Fruit fly (Drosophila melanogaster) whole organism, embryonic: Measurements from ENCODE around the gene sdt.
A peak's percentile ranks its signal among the peaks of the same experiment; 100 is the strongest.

Experiments
- Awh ChIP-seq: fragments of 200-800 bp; sonication (Bioruptor generic); IDR thresholded peaks from 2 replicates; pipeline ENCODE4, ENCODE4 v1.3.6; 2022; ENCODE audit warnings: missing biosample characterization, missing genetic modification characterization
- Blimp-1 ChIP-seq: fragments of 200-800 bp; sonication (Bioruptor generic); optimal IDR thresholded peaks from 3 replicates; lab custom pipeline; 2018; ENCODE audit warnings: missing biosample characterization, missing genetic modification characterization, mild to moderate bottlenecking, moderate library complexity, missing genetic modification reagents
- CG10321 ChIP-seq: fragments of 200-800 bp; sonication (Bioruptor generic); IDR thresholded peaks from 2 replicates; pipeline ENCODE4 v1.3.6; 2022; ENCODE audit warnings: missing biosample characterization, missing genetic modification characterization
- CG11093 ChIP-seq: fragments of 200-800 bp; sonication (Bioruptor generic); IDR thresholded peaks from 3 replicates; pipeline ENCODE4 v1.3.6; 2022; ENCODE audit warnings: missing biosample characterization, missing genetic modification characterization
- CG13123 ChIP-seq: fragments of 200-800 bp; sonication (Bioruptor generic); optimal IDR thresholded peaks from 2 replicates; lab custom pipeline; 2016; ENCODE audit warnings: missing biosample characterization, missing genetic modification characterization
- CG13287 ChIP-seq: fragments of 200-800 bp; sonication (Bioruptor generic); IDR thresholded peaks from 2 replicates; pipeline ENCODE4 v1.3.6; 2022; ENCODE audit warnings: missing biosample characterization, missing genetic modification characterization; ENCODE audit not compliant: partially characterized antibody
- CG13894 ChIP-seq: fragments of 200-800 bp; sonication (Bioruptor generic); optimal IDR thresholded peaks from 3 replicates; lab custom pipeline; 2018; ENCODE audit warnings: missing biosample characterization, mild to moderate bottlenecking, missing genetic modification characterization, moderate library complexity
- CG14014 ChIP-seq: fragments of 200-800 bp; sonication (Bioruptor generic); IDR thresholded peaks from 2 replicates; pipeline ENCODE4 v1.3.6; 2022; ENCODE audit warnings: missing biosample characterization, missing genetic modification characterization
- CG15073 ChIP-seq: fragments of 200-800 bp; sonication (Bioruptor generic); optimal IDR thresholded peaks from 2 replicates; lab custom pipeline; 2016; ENCODE audit warnings: missing biosample characterization, missing genetic modification characterization
- CG17328 ChIP-seq: fragments of 200-800 bp; sonication (Bioruptor generic); IDR thresholded peaks from 2 replicates; pipeline ENCODE4 v1.3.6; 2022; ENCODE audit warnings: missing biosample characterization, missing genetic modification characterization
- CG17568 ChIP-seq: fragments of 200-800 bp; sonication (Bioruptor generic); optimal IDR thresholded peaks from 2 replicates; lab custom pipeline; 2018; ENCODE audit warnings: missing biosample characterization, mild to moderate bottlenecking, missing genetic modification characterization, moderate library complexity
- CG18764 ChIP-seq: fragments of 200-800 bp; sonication (Bioruptor generic); optimal IDR thresholded peaks from 3 replicates; lab custom pipeline; 2016; ENCODE audit warnings: missing biosample characterization, missing genetic modification characterization
- CG32772 ChIP-seq: fragments of 200-800 bp; sonication (Bioruptor generic); IDR thresholded peaks from 2 replicates; pipeline ENCODE4 v1.3.6; 2022; ENCODE audit warnings: missing biosample characterization, missing genetic modification characterization
- CG34422 ChIP-seq: fragments of 200-800 bp; sonication (Bioruptor generic); IDR thresholded peaks from 3 replicates; pipeline ENCODE4 v1.3.6; 2022; ENCODE audit warnings: missing biosample characterization, missing genetic modification characterization
- CG5180 ChIP-seq: fragments of 200-800 bp; sonication (Bioruptor generic); optimal IDR thresholded peaks from 3 replicates; lab custom pipeline; 2017; ENCODE audit warnings: missing biosample characterization, missing genetic modification characterization, mild to moderate bottlenecking, moderate library complexity, missing genetic modification reagents
- CG6272 ChIP-seq: fragments of 200-800 bp; sonication (Bioruptor generic); IDR thresholded peaks from 2 replicates; pipeline ENCODE4 v1.3.6; 2022; ENCODE audit warnings: missing biosample characterization, missing genetic modification characterization
- CG7987 ChIP-seq: fragments of 200-800 bp; sonication (Bioruptor generic); optimal IDR thresholded peaks from 2 replicates; lab custom pipeline; 2018; ENCODE audit warnings: missing biosample characterization, mild to moderate bottlenecking, missing genetic modification characterization, moderate library complexity
- CG8765 ChIP-seq: fragments of 200-800 bp; sonication (Bioruptor generic); IDR thresholded peaks from 2 replicates; pipeline ENCODE4 v1.3.6; 2022; ENCODE audit warnings: missing biosample characterization, missing genetic modification characterization
- Dbx ChIP-seq: fragments of 200-800 bp; sonication (Bioruptor generic); IDR thresholded peaks from 3 replicates; pipeline ENCODE4 v1.3.6; 2022; ENCODE audit warnings: missing biosample characterization, missing genetic modification characterization
- Deaf1 ChIP-seq: fragments of 200-800 bp; optimal IDR thresholded peaks from 3 replicates; lab custom pipeline; 2019; ENCODE audit warnings: missing biosample characterization, mild to moderate bottlenecking, missing genetic modification characterization, moderate library complexity
- Dip3 ChIP-seq: fragments of 200-800 bp; sonication (Bioruptor generic); optimal IDR thresholded peaks from 3 replicates; lab custom pipeline; 2016; ENCODE audit warnings: missing biosample characterization, missing genetic modification characterization
- Eip74EF ChIP-seq, 2 experiments: fragments of 200-800 bp in 1 of 2; fragments of >200 bp in 1 of 2; sonication (Bioruptor generic) in 1 of 2; optimal IDR thresholded peaks; 2 replicates each; lab custom pipeline; 2017 to 2019; ENCODE audit warnings: missing biosample characterization in 2 of 2, missing genetic modification characterization in 2 of 2, mild to moderate bottlenecking in 1 of 2, moderate library complexity in 1 of 2
- Ets65A ChIP-seq: fragments of 200-800 bp; sonication (Bioruptor generic); peaks from one replicate; lab custom pipeline; 2016; ENCODE audit warnings: missing biosample characterization, missing genetic modification characterization
- Ets97D ChIP-seq: fragments of 200-800 bp; sonication (Bioruptor generic); optimal IDR thresholded peaks from 3 replicates; lab custom pipeline; 2016; ENCODE audit warnings: missing biosample characterization, missing genetic modification characterization
- Fer1 ChIP-seq: fragments of 200-800 bp; sonication (Bioruptor generic); optimal IDR thresholded peaks from 2 replicates; lab custom pipeline; 2017; ENCODE audit warnings: missing biosample characterization, mild to moderate bottlenecking, missing genetic modification characterization
- Fer3 ChIP-seq: fragments of 200-800 bp; sonication (Bioruptor generic); optimal IDR thresholded peaks from 2 replicates; lab custom pipeline; 2018; ENCODE audit warnings: missing biosample characterization, mild to moderate bottlenecking, missing genetic modification characterization, moderate library complexity
- Jarid2 ChIP-seq: fragments of 200-800 bp; sonication (Bioruptor generic); optimal IDR thresholded peaks from 3 replicates; lab custom pipeline; 2017; ENCODE audit warnings: mild to moderate bottlenecking, missing biosample characterization, missing genetic modification reagents, missing genetic modification characterization
- Med ChIP-seq: fragments of 200-800 bp; sonication (Bioruptor generic); peaks from one replicate; lab custom pipeline; 2016; ENCODE audit warnings: missing biosample characterization, missing genetic modification characterization, mild to moderate bottlenecking, inconsistent platforms, moderate library complexity
- Myb ChIP-seq: fragments of 200-800 bp; sonication (Bioruptor generic); optimal IDR thresholded peaks from 2 replicates; lab custom pipeline; 2016; ENCODE audit warnings: missing biosample characterization, missing genetic modification characterization
- NC2β ChIP-seq: fragments of 200-800 bp; sonication (Bioruptor generic); optimal IDR thresholded peaks from 2 replicates; lab custom pipeline; 2016; ENCODE audit warnings: missing biosample characterization, missing genetic modification characterization
- Pdp1 ChIP-seq, 2 experiments: fragments of 200-800 bp; sonication (Bioruptor generic); optimal IDR thresholded peaks; 3 replicates each; lab custom pipeline; 2016; ENCODE audit warnings: missing biosample characterization in 2 of 2, missing genetic modification characterization in 2 of 2, mild to moderate bottlenecking in 1 of 2, moderate library complexity in 1 of 2
- Stat92E ChIP-seq, 3 experiments: fragments of >200 bp in 2 of 3; fragments of 200-800 bp in 1 of 3; sonication (Bioruptor generic) in 1 of 3; optimal IDR thresholded peaks; 2 replicates each; lab custom pipeline; 2017 to 2019; ENCODE audit warnings: missing biosample characterization in 3 of 3, missing genetic modification characterization in 3 of 3, mild to moderate bottlenecking in 1 of 3, moderate library complexity in 1 of 3
- ap ChIP-seq: fragments of 200-800 bp; sonication (Bioruptor generic); IDR thresholded peaks from 2 replicates; pipeline ENCODE4 v1.3.6; 2022; ENCODE audit warnings: missing biosample characterization, missing genetic modification characterization
- ara ChIP-seq: fragments of 200-800 bp; sonication (Bioruptor generic); IDR thresholded peaks from 2 replicates; pipeline ENCODE4 v1.3.6; 2022; ENCODE audit warnings: missing biosample characterization, missing genetic modification characterization
- ase ChIP-seq: fragments of 200-800 bp; sonication (Bioruptor generic); IDR thresholded peaks from 3 replicates; pipeline ENCODE4 v1.3.6; 2022; ENCODE audit warnings: missing biosample characterization, missing genetic modification characterization
- bsh ChIP-seq, 2 experiments: fragments of 200-800 bp; sonication (Bioruptor generic); optimal IDR thresholded peaks; 2 replicates each; lab custom pipeline; 2017 to 2018; ENCODE audit warnings: mild to moderate bottlenecking in 2 of 2, missing biosample characterization in 2 of 2, missing genetic modification characterization in 2 of 2, moderate library complexity in 1 of 2
- cas ChIP-seq: fragments of 200-800 bp; sonication (Bioruptor generic); IDR thresholded peaks from 2 replicates; pipeline ENCODE4 v1.3.6; 2022; ENCODE audit warnings: missing biosample characterization, missing genetic modification characterization
- chinmo ChIP-seq: fragments of 200-800 bp; sonication (Bioruptor generic); IDR thresholded peaks from 4 replicates; pipeline ENCODE4 v1.3.6; 2022; ENCODE audit warnings: missing biosample characterization, missing genetic modification characterization; ENCODE audit not compliant: partially characterized antibody
- dmrt11E ChIP-seq: fragments of 200-800 bp; sonication (Bioruptor generic); optimal IDR thresholded peaks from 3 replicates; lab custom pipeline; 2018; ENCODE audit warnings: missing biosample characterization, mild to moderate bottlenecking, missing genetic modification characterization, moderate library complexity
- ftz-f1 ChIP-seq: fragments of 200-800 bp; sonication (Bioruptor generic); optimal IDR thresholded peaks from 2 replicates; lab custom pipeline; 2016; ENCODE audit warnings: missing biosample characterization, missing genetic modification characterization
- hkb ChIP-seq, 2 experiments: fragments of 200-800 bp in 1 of 2; fragments of >200 bp in 1 of 2; sonication (Bioruptor generic) in 1 of 2; IDR thresholded peaks in 1 of 2; optimal IDR thresholded peaks in 1 of 2; 2 replicates each; pipeline versions ENCODE4 v1.3.6 to Lab custom; 2017 to 2022; ENCODE audit warnings: missing biosample characterization in 1 of 2, missing genetic modification characterization in 1 of 2
- jigr1 ChIP-seq: fragments of 200-800 bp; sonication (Bioruptor generic); IDR thresholded peaks from 3 replicates; pipeline ENCODE4 v1.3.6; 2022; ENCODE audit warnings: missing biosample characterization, missing genetic modification characterization
- onecut ChIP-seq: fragments of 200-800 bp; sonication (Bioruptor generic); IDR thresholded peaks from 2 replicates; pipeline ENCODE4 v1.3.6; 2022; ENCODE audit warnings: missing biosample characterization, missing genetic modification characterization
- sqz ChIP-seq: fragments of 200-800 bp; sonication (Bioruptor generic); optimal IDR thresholded peaks from 3 replicates; lab custom pipeline; 2018; ENCODE audit warnings: missing biosample characterization, mild to moderate bottlenecking, missing genetic modification characterization
- sr ChIP-seq: fragments of 200-800 bp; sonication (Bioruptor generic); IDR thresholded peaks from 3 replicates; pipeline ENCODE4 v1.3.6; 2022; ENCODE audit warnings: missing biosample characterization, missing genetic modification characterization
- zf30C ChIP-seq: fragments of 200-800 bp; sonication (Bioruptor generic); optimal IDR thresholded peaks from 3 replicates; lab custom pipeline; 2018; ENCODE audit warnings: missing biosample characterization, mild to moderate bottlenecking, missing genetic modification characterization

sdt gene

DNA sequence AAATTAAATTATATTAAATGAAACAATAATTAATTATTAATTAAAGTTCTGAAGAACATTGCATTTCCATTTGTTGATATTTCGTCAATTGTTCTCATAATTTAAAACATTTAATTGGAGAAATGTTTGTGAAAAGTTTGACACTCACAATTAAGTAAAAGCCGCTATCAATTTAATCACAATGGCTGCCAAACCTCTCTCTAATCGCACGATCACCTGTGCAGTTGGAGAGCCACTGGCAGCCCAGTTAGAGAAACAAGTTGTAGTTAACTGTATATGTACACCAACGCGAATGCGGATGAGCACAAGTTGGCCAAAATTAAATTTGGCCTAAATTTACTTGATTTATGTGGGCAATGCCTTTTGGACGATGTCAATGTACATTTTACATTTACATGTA, 13.8 kb downstream of the sdt start (continued):
- TF ChIP-seq CG17568 (GFP tag; lab: Kevin White, UChicago) (no peak), sqz (GFP tag; lab: Kevin White, UChicago) (no peak), CG13123 (no peak), dmrt11E (no peak)

dm6 chrX:8193017-8193556, 14.7 kb downstream of the sdt start:
- TF ChIP-seq Ets97D (GFP tag; lab: Kevin White, UChicago): no peak
- TF ChIP-seq ap: no peak
- TF ChIP-seq Dbx (GFP tag; lab: Robert Waterston, UW): peak; percentile 30; the same call in 1 of the 3 replicates
- 0 out of 3 replicates have a peak, but pooled peaks have one; percentile 19 for TF ChIP-seq ase (GFP tag; lab: Robert Waterston, UW)
- peak in 1 of 2 experiments; percentile 29 for TF ChIP-seq Eip74EF (GFP tag; optimal IDR thresholded peaks at IDR 0.05; lab: Kevin White, UChicago)
- TF ChIP-seq Stat92E (GFP tag; optimal IDR thresholded peaks at IDR 0.05; lab: Kevin White, UChicago): peak in 1 of 3 experiments; percentile 4
- TF ChIP-seq ftz-f1 (GFP tag; lab: Kevin White, UChicago): peak; percentile 63
- no peak for TF ChIP-seq CG5180 (GFP tag; lab: Kevin White, UChicago)
- TF ChIP-seq CG15073 (GFP tag; lab: Kevin White, UChicago): no peak
- TF ChIP-seq Ets65A: no peak
- TF ChIP-seq CG34422 (GFP tag; lab: Robert Waterston, UW): peak; percentile 58; the same call in 1 of the 3 replicates
- TF ChIP-seq CG6272: 0 out of 2 replicates have a peak, but pooled peaks have one; percentile 6
- peak; percentile 34 for TF ChIP-seq CG7987
- TF ChIP-seq Pdp1 (GFP tag; optimal IDR thresholded peaks at IDR 0.05; lab: Kevin White, UChicago): peak in 1 of 2 experiments; percentile 19
- no peak for TF ChIP-seq ara
- no peak for TF ChIP-seq bsh (GFP tag; optimal IDR thresholded peaks at IDR 0.05; lab: Kevin White, UChicago)
- TF ChIP-seq NC2β (GFP tag; lab: Kevin White, UChicago): no peak
- TF ChIP-seq chinmo: peak; percentile 97
- TF ChIP-seq Dip3 (GFP tag; lab: Kevin White, UChicago): no peak
- TF ChIP-seq jigr1 (GFP tag; lab: Robert Waterston, UW): no peak
- peak; percentile 34; the same call in 1 of the 2 replicates for TF ChIP-seq CG13287 (GFP tag; lab: Robert Waterston, UW)
- 0 out of 2 replicates have a peak, but pooled peaks have one; percentile 30 for TF ChIP-seq cas
- 0 out of 2 replicates have a peak, but pooled peaks have one; percentile 28 for TF ChIP-seq CG14014 (GFP tag; lab: Robert Waterston, UW)
- TF ChIP-seq Fer1: peak; percentile 19
- TF ChIP-seq CG8765 (GFP tag; lab: Robert Waterston, UW): 0 out of 2 replicates have a peak, but pooled peaks have one; percentile 7
- 0 out of 3 replicates have a peak, but pooled peaks have one; percentile 29 for TF ChIP-seq CG11093 (GFP tag; lab: Robert Waterston, UW)
- TF ChIP-seq CG17568 (GFP tag; lab: Kevin White, UChicago): no peak
- peak; percentile 87 for TF ChIP-seq Med (GFP tag; lab: Kevin White, UChicago)
- no peak for TF ChIP-seq hkb (optimal IDR thresholded peaks at IDR 0.05; lab: Kevin White, UChicago)
- TF ChIP-seq hkb (GFP tag; IDR thresholded peaks at IDR 0.05; lab: Robert Waterston, UW): peak; percentile 48; the same call in 1 of the 2 replicates
- TF ChIP-seq zf30C (GFP tag; lab: Kevin White, UChicago): peak; percentile 62
- peak; percentile 80 for TF ChIP-seq sr (GFP tag; lab: Robert Waterston, UW)
- TF ChIP-seq CG17328: peak; percentile 34; the same call in 1 of the 2 replicates
- peak; percentile 68; the same call in 1 of the 2 replicates for TF ChIP-seq CG10321 (GFP tag; lab: Robert Waterston, UW)
- TF ChIP-seq CG32772 (GFP tag; lab: Robert Waterston, UW): 0 out of 2 replicates have a peak, but pooled peaks have one; percentile 29
- TF ChIP-seq Fer3 (tag; lab: Kevin White, UChicago): no peak
- TF ChIP-seq Myb: peak; percentile 41
- no peak for TF ChIP-seq CG18764
- TF ChIP-seq Deaf1 (tag; lab: Kevin White, UChicago): peak; percentile 54
- peak; percentile 95 for TF ChIP-seq Jarid2 (GFP tag; lab: Kevin White, UChicago)
- TF ChIP-seq onecut (GFP tag; lab: Robert Waterston, UW): peak; percentile 48; the same call in 1 of the 2 replicates
- TF ChIP-seq Awh (GFP tag; lab: Robert Waterston, UW): no peak; the same call in 1 of the 2 replicates
- peak; percentile 3 for TF ChIP-seq Blimp-1 (GFP tag; lab: Kevin White, UChicago)
- no peak for TF ChIP-seq CG13894 (tag; lab: Kevin White, UChicago)
